Fruit fly (Drosophila melanogaster) whole organism, embryonic: ENCODE data around the gene alpha-Spec.

Source experiments
- CG10431 ChIP-seq: fragments of 200-800 bp; sonication (Bioruptor generic); optimal IDR thresholded peaks from 3 replicates; lab custom pipeline; 2018; ENCODE audit warnings: missing biosample characterization, mild to moderate bottlenecking, missing genetic modification characterization
- CG12219 ChIP-seq: fragments of 200-800 bp; sonication (Bioruptor generic); optimal IDR thresholded peaks from 3 replicates; lab custom pipeline; 2018; ENCODE audit warnings: missing biosample characterization, mild to moderate bottlenecking, missing genetic modification characterization
- CG1233 ChIP-seq: fragments of 200-800 bp; sonication (Bioruptor generic); optimal IDR thresholded peaks from 4 replicates; lab custom pipeline; 2018; ENCODE audit warnings: missing biosample characterization, mild to moderate bottlenecking, missing genetic modification characterization
- CG16863 ChIP-seq: fragments of 200-800 bp; sonication (Bioruptor generic); optimal IDR thresholded peaks from 3 replicates; lab custom pipeline; 2016; ENCODE audit warnings: missing biosample characterization, missing genetic modification characterization
- CG17802 ChIP-seq: fragments of 200-800 bp; sonication (Bioruptor generic); optimal IDR thresholded peaks from 2 replicates; lab custom pipeline; 2018; ENCODE audit warnings: missing biosample characterization, mild to moderate bottlenecking, missing genetic modification characterization, moderate library complexity
- CG2875 ChIP-seq: fragments of 200-800 bp; sonication (Bioruptor generic); optimal IDR thresholded peaks from 2 replicates; lab custom pipeline; 2017; ENCODE audit warnings: missing biosample characterization, mild to moderate bottlenecking, missing genetic modification characterization, missing genetic modification reagents
- CG31224 ChIP-seq: fragments of 200-800 bp; sonication (Bioruptor generic); IDR thresholded peaks from 2 replicates; pipeline ENCODE4 v1.3.6; 2022; ENCODE audit warnings: missing biosample characterization, missing genetic modification characterization
- CG31365 ChIP-seq: fragments of 200-800 bp; sonication (Bioruptor generic); optimal IDR thresholded peaks from 2 replicates; lab custom pipeline; 2018; ENCODE audit warnings: missing biosample characterization, mild to moderate bottlenecking, missing genetic modification characterization
- CG3407 ChIP-seq: fragments of 200-800 bp; sonication (Bioruptor generic); optimal IDR thresholded peaks from 2 replicates; lab custom pipeline; 2018; ENCODE audit warnings: missing biosample characterization, mild to moderate bottlenecking, missing genetic modification characterization
- CG6175 ChIP-seq: fragments of 200-800 bp; sonication (Bioruptor generic); IDR thresholded peaks from 3 replicates; pipeline ENCODE4 v1.3.6; 2022; ENCODE audit warnings: missing biosample characterization, missing genetic modification characterization
- CG6683 ChIP-seq: fragments of 200-800 bp; sonication (Bioruptor generic); optimal IDR thresholded peaks from 2 replicates; lab custom pipeline; 2017; ENCODE audit warnings: missing biosample characterization, mild to moderate bottlenecking, missing genetic modification characterization, missing genetic modification reagents
- CG6854 ChIP-seq: fragments of 200-800 bp; sonication (Bioruptor generic); optimal IDR thresholded peaks from 3 replicates; lab custom pipeline; 2017; ENCODE audit warnings: missing biosample characterization, mild to moderate bottlenecking, missing genetic modification characterization
- CG7556 ChIP-seq: fragments of 200-800 bp; sonication (Bioruptor generic); optimal IDR thresholded peaks from 2 replicates; lab custom pipeline; 2017; ENCODE audit warnings: missing biosample characterization, mild to moderate bottlenecking, missing genetic modification characterization
- Camta ChIP-seq: fragments of 200-800 bp; sonication (Bioruptor generic); optimal IDR thresholded peaks from 2 replicates; lab custom pipeline; 2016; ENCODE audit warnings: missing biosample characterization, missing genetic modification characterization
- CkIIα-i1 ChIP-seq: fragments of 200-800 bp; sonication (Bioruptor generic); IDR thresholded peaks from 2 replicates; pipeline ENCODE4 v1.3.6; 2022; ENCODE audit warnings: missing biosample characterization, missing genetic modification characterization
- Dfd ChIP-seq, 2 experiments: fragments of >200 bp; optimal IDR thresholded peaks; 2 replicates each; lab custom pipeline; 2017; ENCODE audit warnings: missing biosample characterization in 2 of 2, missing genetic modification characterization in 2 of 2
- Dip2 ChIP-seq: fragments of 200-800 bp; sonication (Bioruptor generic); IDR thresholded peaks from 2 replicates; pipeline ENCODE4 v1.3.6; 2022; ENCODE audit warnings: missing biosample characterization, missing genetic modification characterization
- Doc2 ChIP-seq: fragments of 200-800 bp; sonication (Bioruptor generic); IDR thresholded peaks from 2 replicates; pipeline ENCODE4 v1.3.6; 2022; ENCODE audit warnings: missing biosample characterization, missing genetic modification characterization
- ERR ChIP-seq: fragments of 200-800 bp; sonication (Bioruptor generic); optimal IDR thresholded peaks from 2 replicates; lab custom pipeline; 2016; ENCODE audit warnings: missing biosample characterization, missing genetic modification characterization
- Eip74EF ChIP-seq, 2 experiments: fragments of 200-800 bp in 1 of 2; fragments of >200 bp in 1 of 2; sonication (Bioruptor generic) in 1 of 2; optimal IDR thresholded peaks; 2 replicates each; lab custom pipeline; 2017 to 2019; ENCODE audit warnings: missing biosample characterization in 2 of 2, missing genetic modification characterization in 2 of 2, mild to moderate bottlenecking in 1 of 2, moderate library complexity in 1 of 2
- Fer1 ChIP-seq: fragments of 200-800 bp; sonication (Bioruptor generic); optimal IDR thresholded peaks from 2 replicates; lab custom pipeline; 2017; ENCODE audit warnings: missing biosample characterization, mild to moderate bottlenecking, missing genetic modification characterization
- Lim3 ChIP-seq: fragments of 200-800 bp; sonication (Bioruptor generic); IDR thresholded peaks from 2 replicates; pipeline ENCODE4 v1.3.6; 2022; ENCODE audit warnings: missing biosample characterization, missing genetic modification characterization
- Max ChIP-seq: fragments of 200-800 bp; sonication (Bioruptor generic); optimal IDR thresholded peaks from 2 replicates; lab custom pipeline; 2016; ENCODE audit warnings: missing biosample characterization, mild to moderate bottlenecking, missing genetic modification characterization
- Nf-YC ChIP-seq: fragments of 200-800 bp; optimal IDR thresholded peaks from 3 replicates; lab custom pipeline; 2019; ENCODE audit warnings: missing biosample characterization, mild to moderate bottlenecking, missing genetic modification characterization, moderate library complexity
- Rx ChIP-seq: fragments of 200-800 bp; sonication (Bioruptor generic); IDR thresholded peaks from 2 replicates; pipeline ENCODE4 v1.3.6; 2022; ENCODE audit warnings: missing biosample characterization, missing genetic modification characterization
- Spps ChIP-seq: fragments of 200-800 bp; sonication (Bioruptor generic); optimal IDR thresholded peaks from 2 replicates; lab custom pipeline; 2018; ENCODE audit warnings: missing biosample characterization, mild to moderate bottlenecking, missing genetic modification characterization
- Xrp1 ChIP-seq: fragments of 200-800 bp; sonication (Bioruptor generic); IDR thresholded peaks from 2 replicates; pipeline ENCODE4 v1.3.6; 2022; ENCODE audit warnings: missing biosample characterization, missing genetic modification characterization
- ac ChIP-seq: fragments of 200-800 bp; sonication (Bioruptor generic); optimal IDR thresholded peaks from 3 replicates; lab custom pipeline; 2017; ENCODE audit warnings: missing biosample characterization, mild to moderate bottlenecking, missing genetic modification characterization
- ap ChIP-seq: fragments of 200-800 bp; sonication (Bioruptor generic); IDR thresholded peaks from 2 replicates; pipeline ENCODE4 v1.3.6; 2022; ENCODE audit warnings: missing biosample characterization, missing genetic modification characterization
- ara ChIP-seq: fragments of 200-800 bp; sonication (Bioruptor generic); IDR thresholded peaks from 2 replicates; pipeline ENCODE4 v1.3.6; 2022; ENCODE audit warnings: missing biosample characterization, missing genetic modification characterization
- dan ChIP-seq: fragments of 200-800 bp; sonication (Bioruptor generic); IDR thresholded peaks from 2 replicates; pipeline ENCODE4 v1.3.6; 2022; ENCODE audit warnings: missing biosample characterization, missing genetic modification characterization
- dati ChIP-seq: fragments of 200-800 bp; sonication (Bioruptor generic); IDR thresholded peaks from 2 replicates; pipeline ENCODE4 v1.3.6; 2022; ENCODE audit warnings: missing biosample characterization, missing genetic modification characterization
- exex ChIP-seq: fragments of 200-800 bp; sonication (Bioruptor generic); optimal IDR thresholded peaks from 4 replicates; lab custom pipeline; 2018; ENCODE audit warnings: missing biosample characterization, mild to moderate bottlenecking, missing genetic modification characterization, moderate library complexity
- fu2 ChIP-seq: fragments of 200-800 bp; sonication (Bioruptor generic); optimal IDR thresholded peaks from 2 replicates; lab custom pipeline; 2016; ENCODE audit warnings: missing biosample characterization, missing genetic modification characterization
- gem ChIP-seq: fragments of 200-800 bp; sonication (Bioruptor generic); optimal IDR thresholded peaks from 2 replicates; lab custom pipeline; 2019; ENCODE audit warnings: missing biosample characterization, mild to moderate bottlenecking, missing genetic modification characterization, moderate library complexity
- ham ChIP-seq: fragments of 200-800 bp; sonication (Bioruptor generic); IDR thresholded peaks from 2 replicates; pipeline ENCODE4 v1.3.6; 2022; ENCODE audit warnings: missing biosample characterization, missing genetic modification characterization
- hbn ChIP-seq: fragments of 200-800 bp; sonication (Bioruptor generic); IDR thresholded peaks from 2 replicates; pipeline ENCODE4 v1.3.6; 2022; ENCODE audit warnings: missing biosample characterization, missing genetic modification characterization; ENCODE audit not compliant: partially characterized antibody
- hth ChIP-seq: fragments of >200 bp; optimal IDR thresholded peaks from 2 replicates; lab custom pipeline; 2017; ENCODE audit warnings: inconsistent platforms
- kay ChIP-seq: fragments of 200-800 bp; sonication (Bioruptor generic); optimal IDR thresholded peaks from 2 replicates; lab custom pipeline; 2016; ENCODE audit warnings: missing biosample characterization, missing genetic modification characterization
- klu ChIP-seq: fragments of 200-800 bp; sonication (Bioruptor generic); IDR thresholded peaks from 2 replicates; pipeline ENCODE4 v1.3.6; 2022; ENCODE audit warnings: missing biosample characterization, missing genetic modification characterization
- nerfin-2 ChIP-seq: fragments of 200-800 bp; sonication (Bioruptor generic); IDR thresholded peaks from 2 replicates; pipeline ENCODE4 v1.3.6; 2022; ENCODE audit warnings: missing biosample characterization, missing genetic modification characterization; ENCODE audit not compliant: partially characterized antibody
- peb ChIP-seq: fragments of 200-800 bp; sonication (Bioruptor generic); IDR thresholded peaks from 2 replicates; pipeline ENCODE4 v1.3.6; 2022; ENCODE audit warnings: missing biosample characterization, missing genetic modification characterization
- sc ChIP-seq, 3 experiments: fragments of >200 bp in 2 of 3; fragments of 200-800 bp in 1 of 3; sonication (Bioruptor generic) in 1 of 3; optimal IDR thresholded peaks; 2 replicates in 2 of 3; 3 replicates in 1 of 3; lab custom pipeline; 2017; ENCODE audit warnings: mild to moderate bottlenecking in 1 of 3, missing biosample characterization in 1 of 3, missing genetic modification characterization in 1 of 3, missing genetic modification reagents in 1 of 3
- sd ChIP-seq: fragments of 200-800 bp; sonication (Bioruptor generic); optimal IDR thresholded peaks from 3 replicates; lab custom pipeline; 2018; ENCODE audit warnings: missing biosample characterization, mild to moderate bottlenecking, missing genetic modification characterization, moderate library complexity
- sqz ChIP-seq: fragments of 200-800 bp; sonication (Bioruptor generic); optimal IDR thresholded peaks from 3 replicates; lab custom pipeline; 2018; ENCODE audit warnings: missing biosample characterization, mild to moderate bottlenecking, missing genetic modification characterization
- sug ChIP-seq: fragments of 200-800 bp; optimal IDR thresholded peaks from 2 replicates; lab custom pipeline; 2019; ENCODE audit warnings: missing biosample characterization, mild to moderate bottlenecking, missing genetic modification characterization, moderate library complexity
- tap ChIP-seq: fragments of 200-800 bp; optimal IDR thresholded peaks from 3 replicates; lab custom pipeline; 2019; ENCODE audit warnings: missing biosample characterization, mild to moderate bottlenecking, missing genetic modification characterization, moderate library complexity
- toy ChIP-seq: fragments of 200-800 bp; sonication (Bioruptor generic); IDR thresholded peaks from 2 replicates; pipeline ENCODE4 v1.3.6; 2022; ENCODE audit warnings: missing biosample characterization, missing genetic modification characterization

alpha-Spec gene

DNA sequence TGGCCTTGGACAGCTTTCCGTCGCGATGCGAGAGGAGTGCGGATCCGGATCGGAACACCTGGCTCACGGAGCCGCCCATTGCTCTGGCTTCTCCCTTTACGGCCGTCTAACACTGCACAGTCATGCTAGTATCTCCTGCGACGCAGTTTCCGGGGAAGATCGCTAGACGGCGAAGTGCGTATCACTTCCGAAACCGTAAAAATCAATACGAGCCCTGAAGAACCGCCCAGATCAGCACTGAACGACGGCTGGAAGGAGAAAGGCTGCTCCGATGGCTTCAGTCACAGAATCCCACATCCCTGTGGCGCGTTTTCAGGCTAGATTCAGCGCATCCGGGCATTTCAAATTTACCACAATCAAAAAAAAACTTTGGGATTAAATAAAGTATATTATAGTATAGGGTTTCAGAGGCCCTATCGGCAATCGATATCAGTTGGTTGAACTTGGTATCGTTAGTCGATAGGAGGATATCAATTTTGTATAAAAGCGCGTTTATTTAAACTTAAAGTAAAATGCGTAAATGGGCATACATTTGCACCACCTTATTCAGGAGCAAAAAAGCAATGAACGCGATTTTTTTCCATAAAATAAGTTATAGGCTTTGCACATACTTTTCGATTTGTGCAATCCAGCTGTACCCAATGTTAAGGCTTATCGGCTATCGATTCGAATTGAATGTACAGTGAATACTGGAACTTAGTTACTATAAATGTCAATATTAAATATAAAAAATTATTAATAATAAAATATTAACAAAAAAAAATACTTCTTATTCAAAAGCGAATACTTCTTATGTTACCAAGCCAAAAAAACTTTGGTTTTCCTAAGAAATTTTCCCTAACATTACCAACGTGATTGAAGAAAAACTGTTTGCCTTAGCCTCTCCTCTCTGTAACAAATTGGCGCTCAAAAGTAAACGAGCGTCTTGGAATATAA, 20.1 kb downstream of the alpha-Spec start, which contains the start of the genes CG13933 and PolD2 (continued):
- TF ChIP-seq ham (GFP tag; lab: Robert Waterston, UW) (peak; percentile 89), dan (GFP tag; lab: Robert Waterston, UW) (peak; percentile 94), ap (GFP tag; lab: Robert Waterston, UW) (peak; percentile 99), sc (optimal IDR thresholded peaks at IDR 0.05; lab: Kevin White, UChicago) (no peak), sc (GFP tag; optimal IDR thresholded peaks at IDR 0.05; lab: Kevin White, UChicago) (peak; percentile 96), sd (no peak), Doc2 (0 out of 2 replicates have a peak, but pooled peaks have one; percentile 22), ara (GFP tag; lab: Robert Waterston, UW) (peak; percentile 97), Xrp1 (GFP tag; lab: Robert Waterston, UW) (peak; percentile 99), ac (GFP tag; lab: Kevin White, UChicago) (peak; percentile 95), CG3407 (GFP tag; lab: Kevin White, UChicago) (peak; percentile 90), Dfd (GFP tag; optimal IDR thresholded peaks at IDR 0.05; lab: Kevin White, UChicago) (no peak), klu (GFP tag; lab: Robert Waterston, UW) (peak; percentile 61; the same call in 1 of the 2 replicates), fu2 (GFP tag; lab: Kevin White, UChicago) (peak; percentile 72), Spps (peak; percentile 75), kay (peak; percentile 93), toy (GFP tag; lab: Robert Waterston, UW) (peak; percentile 82), sqz (no peak), CG6175 (GFP tag; lab: Robert Waterston, UW) (peak; percentile 59; the same call in 2 of the 3 replicates), Nf-YC (tag; lab: Kevin White, UChicago) (no peak), Max (GFP tag; lab: Kevin White, UChicago) (peak; percentile 74), ERR (GFP tag; lab: Kevin White, UChicago) (peak; percentile 81), CG10431 (GFP tag; lab: Kevin White, UChicago) (peak; percentile 93), dati (GFP tag; lab: Robert Waterston, UW) (peak; percentile 89), tap (tag; lab: Kevin White, UChicago) (no peak), peb (GFP tag; lab: Robert Waterston, UW) (peak; percentile 94), CG1233 (GFP tag; lab: Kevin White, UChicago) (no peak), Camta (peak; percentile 50), exex (tag; lab: Kevin White, UChicago) (peak; percentile 64), hth (lab: Kevin White, UChicago) (no peak), Lim3 (peak; percentile 95), Eip74EF (GFP tag; optimal IDR thresholded peaks at IDR 0.05; lab: Kevin White, UChicago) (peak in 1 of 2 experiments; percentile 97), CG6683 (GFP tag; lab: Kevin White, UChicago) (no peak), gem (tag; lab: Kevin White, UChicago) (peak; percentile 99), sug (peak; percentile 95), CG16863 (GFP tag; lab: Kevin White, UChicago) (peak; percentile 83), CG6854 (peak; percentile 68), CG17802 (tag; lab: Kevin White, UChicago) (peak; percentile 47), CG31224 (GFP tag; lab: Robert Waterston, UW) (peak; percentile 91), hbn (peak; percentile 69), nerfin-2 (GFP tag; lab: Robert Waterston, UW) (peak; percentile 95), Fer1 (no peak), Rx (GFP tag; lab: Robert Waterston, UW) (peak; percentile 96), CG12219 (GFP tag; lab: Kevin White, UChicago) (peak; percentile 93), CG7556 (GFP tag; lab: Kevin White, UChicago) (peak; percentile 95), CG31365 (tag; lab: Kevin White, UChicago) (no peak), CG2875 (GFP tag; lab: Kevin White, UChicago) (peak; percentile 90), Dip2 (GFP tag; lab: Robert Waterston, UW) (no peak), CkIIα-i1 (GFP tag; lab: Robert Waterston, UW) (peak; percentile 90)
